Worm (Caenorhabditis elegans) whole organism, young adult: ENCODE measurements around the gene ipla-1.

Experiments used
- B0261.1 ChIP-seq: sonication (generic microtip); optimal IDR thresholded peaks from 2 replicates; lab custom pipeline; 2016; ENCODE audit warnings: mild to moderate bottlenecking, missing genetic modification characterization, moderate library complexity, missing compliant biosample characterization
- F33H1.4 ChIP-seq: fragments of 200-800 bp; sonication (Bioruptor generic); IDR thresholded peaks from 2 replicates; pipeline ENCODE4 v1.3.6; 2022; ENCODE audit warnings: missing genetic modification reagents, missing genetic modification characterization, missing compliant biosample characterization
- F39B2.1 ChIP-seq: fragments of 200-800 bp; sonication (Bioruptor generic); IDR thresholded peaks from 2 replicates; pipeline ENCODE4 v1.3.6; 2022; ENCODE audit warnings: missing genetic modification reagents, missing genetic modification characterization, missing compliant biosample characterization
- K11D2.4 ChIP-seq: fragments of 200-800 bp; sonication (Bioruptor generic); IDR thresholded peaks from 2 replicates; pipeline ENCODE4 v1.3.6; 2022; ENCODE audit warnings: missing genetic modification reagents, missing genetic modification characterization, missing compliant biosample characterization
- T26A5.8 ChIP-seq: sonication (generic microtip); optimal IDR thresholded peaks from 2 replicates; lab custom pipeline; 2016; ENCODE audit warnings: missing genetic modification characterization, missing compliant biosample characterization
- Y67H2A.10 ChIP-seq: fragments of 200-800 bp; sonication (Bioruptor generic); conservative IDR thresholded peaks from 2 replicates; pipeline ENCODE4 v1.3.6; 2022; ENCODE audit warnings: missing genetic modification reagents, missing genetic modification characterization, missing compliant biosample characterization
- akir-1 ChIP-seq: fragments of 200-800 bp; sonication (Bioruptor generic); optimal IDR thresholded peaks from 2 replicates; lab custom pipeline; 2018; ENCODE audit warnings: mild to moderate bottlenecking, missing genetic modification characterization, moderate library complexity, missing compliant biosample characterization
- atf-7 ChIP-seq: sonication (generic microtip); optimal IDR thresholded peaks from 2 replicates; lab custom pipeline; 2017; ENCODE audit warnings: mild to moderate bottlenecking, missing genetic modification characterization, missing compliant biosample characterization
- athp-1 ChIP-seq: sonication (generic microtip); optimal IDR thresholded peaks from 2 replicates; lab custom pipeline; 2017; ENCODE audit warnings: mild to moderate bottlenecking, missing genetic modification characterization, missing compliant biosample characterization
- attf-5 ChIP-seq: fragments of 200-800 bp; sonication (Bioruptor generic); optimal IDR thresholded peaks from 2 replicates; lab custom pipeline; 2018; ENCODE audit warnings: mild to moderate bottlenecking, missing genetic modification characterization, missing compliant biosample characterization
- ceh-91 ChIP-seq: fragments of 200-800 bp; sonication (Bioruptor generic); IDR thresholded peaks from 2 replicates; pipeline ENCODE4 v1.3.6; 2022; ENCODE audit warnings: missing genetic modification reagents, missing genetic modification characterization, missing compliant biosample characterization
- dpl-1 ChIP-seq: fragments of 150-350 bp; optimal IDR thresholded peaks from 2 replicates; lab custom pipeline; 2014; ENCODE audit warnings: missing biosample characterization, missing genetic modification reagents, missing genetic modification characterization
- gei-17 ChIP-seq: fragments of 200-800 bp; sonication (Bioruptor generic); optimal IDR thresholded peaks from 2 replicates; lab custom pipeline; 2018; ENCODE audit warnings: mild to moderate bottlenecking, missing genetic modification characterization, missing compliant biosample characterization
- hlh-12 ChIP-seq: sonication (generic microtip); optimal IDR thresholded peaks from 2 replicates; lab custom pipeline; 2016; ENCODE audit warnings: missing genetic modification characterization, missing compliant biosample characterization
- hmg-20 ChIP-seq: fragments of 200-800 bp; sonication (Bioruptor generic); IDR thresholded peaks from 2 replicates; pipeline ENCODE4 v1.3.6; 2022; ENCODE audit warnings: missing genetic modification reagents, missing genetic modification characterization, missing compliant biosample characterization
- hsf-1 ChIP-seq: fragments of 200-800 bp; sonication (Bioruptor generic); IDR thresholded peaks from 2 replicates; pipeline ENCODE4 v1.3.6; 2022; ENCODE audit warnings: missing genetic modification reagents, missing genetic modification characterization, missing compliant biosample characterization
- let-607 ChIP-seq, 2 experiments: fragments of 200-800 bp in 1 of 2; sonication (Bioruptor generic) in 1 of 2; sonication (generic microtip) in 1 of 2; optimal IDR thresholded peaks; 2 replicates each; lab custom pipeline; 2016 to 2018; ENCODE audit warnings: mild to moderate bottlenecking in 2 of 2, missing compliant biosample characterization in 2 of 2, missing genetic modification characterization in 2 of 2, moderate library complexity in 2 of 2, missing genotype in 1 of 2
- lin-40 ChIP-seq: sonication (generic microtip); optimal IDR thresholded peaks from 2 replicates; lab custom pipeline; 2016; ENCODE audit warnings: missing genetic modification characterization, mild to moderate bottlenecking, missing compliant biosample characterization, missing genotype, missing genetic modification reagents
- lin-54 ChIP-seq: fragments of 200-800 bp; sonication (Bioruptor generic); optimal IDR thresholded peaks from 2 replicates; lab custom pipeline; 2018; ENCODE audit warnings: mild to moderate bottlenecking, missing genetic modification characterization, missing compliant biosample characterization
- madf-10 ChIP-seq: sonication (generic microtip); optimal IDR thresholded peaks from 2 replicates; lab custom pipeline; 2016; ENCODE audit warnings: mild to moderate bottlenecking, missing genetic modification characterization, missing compliant biosample characterization
- madf-6 ChIP-seq: fragments of 200-800 bp; sonication (Bioruptor generic); IDR thresholded peaks from 2 replicates; pipeline ENCODE4 v1.3.6; 2022; ENCODE audit warnings: missing genetic modification reagents, missing genetic modification characterization, missing compliant biosample characterization
- madf-8 ChIP-seq: fragments of 200-800 bp; sonication (Bioruptor generic); conservative IDR thresholded peaks from 2 replicates; pipeline ENCODE4 v1.3.6; 2022; ENCODE audit warnings: missing genetic modification reagents, missing genetic modification characterization, missing compliant biosample characterization
- mes-4 ChIP-seq: sonication (generic microtip); optimal IDR thresholded peaks from 2 replicates; lab custom pipeline; 2016; ENCODE audit warnings: missing genotype, missing genetic modification characterization, missing compliant biosample characterization
- mxl-1 ChIP-seq: sonication (generic microtip); optimal IDR thresholded peaks from 2 replicates; lab custom pipeline; 2016; ENCODE audit warnings: missing genetic modification characterization, missing compliant biosample characterization
- nhr-80 ChIP-seq: sonication (generic microtip); optimal IDR thresholded peaks from 2 replicates; lab custom pipeline; 2016; ENCODE audit warnings: missing genetic modification characterization, missing compliant biosample characterization
- rec-8 ChIP-seq, 2 experiments: sonication (generic microtip); optimal IDR thresholded peaks; 2 replicates each; lab custom pipeline; 2016; ENCODE audit warnings: mild to moderate bottlenecking in 2 of 2, missing genetic modification characterization in 2 of 2, missing genetic modification reagents in 2 of 2, missing genotype in 2 of 2, missing biosample characterization in 1 of 2, missing compliant biosample characterization in 1 of 2, moderate library complexity in 1 of 2
- somi-1 ChIP-seq: fragments of 200-800 bp; sonication (Bioruptor generic); optimal IDR thresholded peaks from 2 replicates; lab custom pipeline; 2018; ENCODE audit warnings: mild to moderate bottlenecking, missing genetic modification characterization, missing compliant biosample characterization
- tbp1 ChIP-seq: fragments of 200-800 bp; sonication (Bioruptor generic); optimal IDR thresholded peaks from 2 replicates; lab custom pipeline; 2018; ENCODE audit warnings: mild to moderate bottlenecking, missing genetic modification characterization, missing compliant biosample characterization
- unc-62 ChIP-seq: fragments of 150-350 bp; optimal IDR thresholded peaks from 2 replicates; lab custom pipeline; 2014; ENCODE audit warnings: missing biosample characterization, missing genetic modification reagents, missing genetic modification characterization
- zim-3 ChIP-seq: sonication (generic microtip); optimal IDR thresholded peaks from 2 replicates; lab custom pipeline; 2017; ENCODE audit warnings: mild to moderate bottlenecking, missing genetic modification characterization, moderate library complexity, missing compliant biosample characterization
- ztf-22 ChIP-seq: fragments of 200-800 bp; sonication (Bioruptor generic); optimal IDR thresholded peaks from 2 replicates; lab custom pipeline; 2018; ENCODE audit warnings: mild to moderate bottlenecking, missing genetic modification characterization, moderate library complexity, missing compliant biosample characterization
- ztf-26 ChIP-seq: sonication (generic microtip); optimal IDR thresholded peaks from 2 replicates; lab custom pipeline; 2017; ENCODE audit warnings: missing genetic modification characterization, missing compliant biosample characterization
- ztf-3 ChIP-seq: fragments of 200-800 bp; sonication (Bioruptor generic); optimal IDR thresholded peaks from 2 replicates; lab custom pipeline; 2018; ENCODE audit warnings: mild to moderate bottlenecking, missing genetic modification characterization, missing compliant biosample characterization
- ztf-6 ChIP-seq: fragments of 200-800 bp; sonication (Bioruptor generic); IDR thresholded peaks from 2 replicates; pipeline ENCODE4 v1.3.6; 2022; ENCODE audit warnings: missing genetic modification reagents, missing genetic modification characterization, missing compliant biosample characterization

The ipla-1 gene

DNA sequence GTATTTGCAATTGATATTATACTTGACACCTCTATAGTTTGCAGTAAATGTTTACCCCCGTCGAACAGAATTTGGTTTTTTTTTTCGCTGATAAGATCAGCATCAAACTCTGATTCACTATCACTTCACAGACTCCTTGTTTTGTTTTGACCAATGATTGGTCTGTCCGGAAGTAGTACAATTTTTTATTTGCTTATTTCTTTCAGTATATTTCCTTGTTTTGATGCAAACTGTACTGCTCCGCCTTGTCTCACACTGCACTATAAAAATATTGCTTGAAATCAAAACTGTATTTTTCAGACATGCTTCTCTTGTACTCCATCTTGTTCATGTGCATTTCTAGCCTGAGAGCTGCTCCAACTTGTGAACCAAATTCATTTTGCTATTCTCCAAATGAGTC, 43.7 kb downstream of the ipla-1 start, which contains the start of gene M03A1.3 (continued):
- TF ChIP-seq madf-8, result no peak
- no peak for TF ChIP-seq unc-62 (GFP tag; lab: Kevin White, UChicago)
- TF ChIP-seq, all 124 proteins: peak for 0

DNA sequence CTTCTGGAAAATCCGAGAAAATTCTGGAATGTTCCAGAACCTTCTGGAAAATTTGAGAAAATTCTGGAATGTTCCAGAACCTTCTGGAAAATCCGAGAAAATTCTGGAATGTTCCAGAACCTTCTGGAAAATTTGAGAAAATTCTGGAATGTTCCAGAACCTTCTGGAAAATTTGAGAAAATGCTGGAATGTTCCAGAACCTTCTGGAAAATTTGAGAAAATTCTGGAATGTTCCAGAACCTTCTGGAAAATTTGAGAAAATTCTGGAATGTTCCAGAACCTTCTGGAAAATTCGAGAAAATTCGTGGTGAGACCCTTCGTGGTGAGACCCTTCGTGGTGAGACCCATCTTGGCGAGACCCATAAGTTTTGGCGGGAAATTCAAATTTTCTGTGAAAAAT, 46.5 kb downstream of the ipla-1 start:
- peak; percentile 93 for TF ChIP-seq hsf-1 (GFP tag; lab: Robert Waterston, UW)
- TF ChIP-seq F33H1.4, result peak; percentile 61

ce11 chrII:4552088-4552487, 49.1 kb downstream of the ipla-1 start:
- TF ChIP-seq F33H1.4, result no peak
- no peak for TF ChIP-seq B0261.1 (tag; lab: Kevin White, UChicago)
- TF ChIP-seq nhr-80, result peak; percentile 30

- no peak for TF ChIP-seq akir-1 (GFP tag; lab: Kevin White, UChicago)
- TF ChIP-seq F39B2.1 (GFP tag; lab: Robert Waterston, UW), result no peak
- TF ChIP-seq lin-40 (tag; lab: Kevin White, UChicago), result no peak
- no peak for TF ChIP-seq lin-54 (GFP tag; lab: Kevin White, UChicago)
- no peak for TF ChIP-seq madf-10 (tag; lab: Kevin White, UChicago)
- no peak for TF ChIP-seq ztf-22 (GFP tag; lab: Kevin White, UChicago)
- no peak for TF ChIP-seq attf-5
- TF ChIP-seq ztf-3, result no peak
- no peak for TF ChIP-seq tbp1 (GFP tag; lab: Kevin White, UChicago)
- no peak for TF ChIP-seq ztf-6
- no peak for TF ChIP-seq mxl-1 (tag; lab: Kevin White, UChicago)
- no peak for TF ChIP-seq let-607 (tag; optimal IDR thresholded peaks at IDR 0.05; lab: Kevin White, UChicago)
- no peak for TF ChIP-seq somi-1
- TF ChIP-seq hmg-20 (GFP tag; lab: Robert Waterston, UW), result no peak
- TF ChIP-seq nhr-80, result no peak
- no peak for TF ChIP-seq B0261.1 (tag; lab: Kevin White, UChicago)
- no peak for TF ChIP-seq zim-3
- TF ChIP-seq atf-7 (tag; lab: Kevin White, UChicago), result no peak
- TF ChIP-seq, all 124 proteins: peak for 0
These were observed 50.4 kb downstream of the ipla-1 start, which contains the start of gene K07E1.1 for ce11 chrII:4550783-4551182. Gene K07E1.1, plus strand, starts transcription at chrII:4551083.

ce11 chrII:4549983-4550572, 51.1 kb downstream of the ipla-1 start:
- TF ChIP-seq ztf-26 (peak; percentile 3), dpl-1 (GFP tag; lab: Kevin White, UChicago) (no peak), madf-6 (GFP tag; lab: Robert Waterston, UW) (no peak)

DNA sequence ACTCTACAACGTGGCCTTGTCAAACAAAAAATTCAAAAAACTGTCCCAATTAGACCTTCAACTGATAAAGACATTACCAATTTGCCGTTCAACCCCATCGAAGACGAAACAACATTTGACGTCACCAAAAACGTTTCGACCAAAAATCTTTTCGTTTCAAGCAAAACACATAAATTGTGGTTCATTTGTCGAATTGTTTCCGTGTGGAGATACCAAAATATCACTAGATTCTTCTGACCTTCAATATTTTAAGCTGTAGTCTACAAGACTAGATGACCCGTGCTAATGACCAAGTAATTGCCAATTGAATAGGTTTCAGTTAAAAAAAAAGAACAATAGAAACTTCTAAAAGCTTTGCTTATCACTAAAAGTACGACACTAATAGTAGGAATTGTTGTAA, 52.7 kb downstream of the ipla-1 start:
- TF ChIP-seq T26A5.8, result no peak
- no peak for TF ChIP-seq K11D2.4 (GFP tag; lab: Robert Waterston, UW)
- no peak for TF ChIP-seq atf-7 (tag; lab: Kevin White, UChicago)
- TF ChIP-seq rec-8 (tag; optimal IDR thresholded peaks at IDR 0.05; lab: Kevin White, UChicago), result no peak
- TF ChIP-seq Y67H2A.10 (GFP tag; lab: Robert Waterston, UW), result no peak
- no peak for TF ChIP-seq hlh-12 (tag; lab: Kevin White, UChicago)
- no peak for TF ChIP-seq athp-1 (tag; lab: Kevin White, UChicago)
- no peak for TF ChIP-seq mes-4 (tag; lab: Kevin White, UChicago)
- TF ChIP-seq ceh-91 (GFP tag; lab: Robert Waterston, UW), result no peak
- TF ChIP-seq dpl-1 (GFP tag; lab: Kevin White, UChicago), result no peak
- TF ChIP-seq gei-17 (GFP tag; lab: Kevin White, UChicago), result no peak
